Fruit fly (Drosophila melanogaster) Kc167 (cell line): ENCODE measurements around the gene Sidpn.

ENCODE experiments used
- Sin3A ChIP-seq: fragments of >200 bp; optimal IDR thresholded peaks from 2 replicates; lab custom pipeline; 2018; ENCODE audit warnings: missing external identifiers
- h ChIP-seq: fragments of >200 bp; optimal IDR thresholded peaks from 3 replicates; lab custom pipeline; 2018; ENCODE audit warnings: missing external identifiers
- insv ChIP-seq: fragments of >200 bp; optimal IDR thresholded peaks from 3 replicates; lab custom pipeline; 2018; ENCODE audit warnings: missing external identifiers
- ttk ChIP-seq: sonication (Bioruptor generic); optimal IDR thresholded peaks from 2 replicates; lab custom pipeline; 2017; ENCODE audit warnings: missing external identifiers

DNA sequence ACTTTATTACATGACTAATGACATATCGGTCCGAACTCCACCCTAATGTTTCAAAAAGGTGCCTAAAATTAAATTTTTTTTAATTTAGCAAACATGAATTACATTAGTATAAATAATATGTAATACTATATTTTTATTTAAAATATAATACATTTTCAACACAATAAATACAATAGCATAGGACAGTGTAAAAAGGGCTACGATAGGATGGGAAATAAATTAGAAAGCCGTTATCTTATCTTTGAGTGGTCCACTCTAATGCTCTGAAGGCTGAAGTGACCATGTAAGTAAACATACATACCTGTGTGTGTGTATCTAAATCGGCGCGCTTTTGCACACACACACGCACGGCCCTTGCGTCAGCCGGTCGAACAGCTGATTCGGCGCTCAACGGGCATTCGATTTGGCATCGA lies 24.5 kb upstream of the Sidpn start, which contains the start of gene CG31793:
- TF ChIP-seq insv (lab: Kevin White, UChicago) (no peak), h (lab: Kevin White, UChicago) (no peak), Sin3A (lab: Kevin White, UChicago) (no peak), ttk (no peak)
